Worm (Caenorhabditis elegans) whole organism, mixed stage, embryonic: ENCODE data around the gene C13A2.9.
A peak's percentile ranks its signal among the peaks of the same experiment; 100 is the strongest.

Experiments used
- M03D4.4 ChIP-seq: sonication (generic microtip); optimal IDR thresholded peaks from 2 replicates; lab custom pipeline; 2017; ENCODE audit warnings: mild to moderate bottlenecking, missing genetic modification characterization, missing compliant biosample characterization
- bed-3 ChIP-seq: fragments of 200-800 bp; sonication (Bioruptor generic); optimal IDR thresholded peaks from 3 replicates; lab custom pipeline; 2018; ENCODE audit warnings: mild to moderate bottlenecking, missing genetic modification characterization, moderate library complexity, missing compliant biosample characterization
- blmp-1 ChIP-seq: fragments of 150-350 bp; optimal IDR thresholded peaks from 2 replicates; lab custom pipeline; 2014; ENCODE audit warnings: missing biosample characterization, missing genetic modification characterization
- ceh-39 ChIP-seq: fragments of 150-350 bp; optimal IDR thresholded peaks from 2 replicates; lab custom pipeline; 2014; ENCODE audit warnings: missing biosample characterization, missing genetic modification characterization
- ceh-43 ChIP-seq: fragments of 200-800 bp; sonication (Bioruptor generic); optimal IDR thresholded peaks from 2 replicates; lab custom pipeline; 2018; ENCODE audit warnings: mild to moderate bottlenecking, missing genetic modification characterization, moderate library complexity, missing compliant biosample characterization
- ceh-83 ChIP-seq: fragments of 200-800 bp; sonication (Bioruptor generic); optimal IDR thresholded peaks from 2 replicates; lab custom pipeline; 2018; ENCODE audit warnings: mild to moderate bottlenecking, missing genetic modification characterization, missing compliant biosample characterization
- ces-1 ChIP-seq: fragments of 150-350 bp; optimal IDR thresholded peaks from 2 replicates; lab custom pipeline; 2014; ENCODE audit warnings: missing biosample characterization, missing genetic modification reagents, missing genetic modification characterization
- cnd-1 ChIP-seq: fragments of 200-800 bp; sonication (Bioruptor generic); optimal IDR thresholded peaks from 2 replicates; lab custom pipeline; 2018; ENCODE audit warnings: mild to moderate bottlenecking, missing genetic modification characterization, missing compliant biosample characterization
- drap-1 ChIP-seq: fragments of 200-800 bp; sonication (Bioruptor generic); optimal IDR thresholded peaks from 3 replicates; lab custom pipeline; 2018; ENCODE audit warnings: mild to moderate bottlenecking, missing genetic modification characterization, missing compliant biosample characterization
- elt-1 ChIP-seq: sonication (generic microtip); optimal IDR thresholded peaks from 2 replicates; lab custom pipeline; 2017; ENCODE audit warnings: missing genetic modification characterization, mild to moderate bottlenecking, missing compliant biosample characterization, antibody characterized with exemption, moderate library complexity, borderline replicate concordance; ENCODE audit not compliant: insufficient read depth
- elt-3 ChIP-seq: fragments of 150-350 bp; optimal IDR thresholded peaks from 2 replicates; lab custom pipeline; 2014; ENCODE audit warnings: missing biosample characterization, missing genetic modification characterization
- flh-1 ChIP-seq: fragments of 200-800 bp; sonication (Bioruptor generic); optimal IDR thresholded peaks from 2 replicates; lab custom pipeline; 2018; ENCODE audit warnings: mild to moderate bottlenecking, missing genetic modification characterization, moderate library complexity, missing compliant biosample characterization
- ham-2 ChIP-seq: fragments of 200-800 bp; sonication (Bioruptor generic); optimal IDR thresholded peaks from 2 replicates; lab custom pipeline; 2018; ENCODE audit warnings: mild to moderate bottlenecking, missing genetic modification characterization, missing compliant biosample characterization
- hlh-1 ChIP-seq: fragments of 150-350 bp; optimal IDR thresholded peaks from 2 replicates; lab custom pipeline; 2014; ENCODE audit warnings: missing biosample characterization, missing genetic modification reagents, missing genetic modification characterization
- lin-13 ChIP-seq: fragments of 150-350 bp; optimal IDR thresholded peaks from 2 replicates; lab custom pipeline; 2014; ENCODE audit warnings: missing biosample characterization, missing genetic modification characterization
- lin-32 ChIP-seq: fragments of 200-800 bp; sonication (Bioruptor generic); optimal IDR thresholded peaks from 2 replicates; lab custom pipeline; 2018; ENCODE audit warnings: mild to moderate bottlenecking, missing genetic modification characterization, missing compliant biosample characterization
- lsy-2 ChIP-seq: fragments of 150-350 bp; optimal IDR thresholded peaks from 2 replicates; lab custom pipeline; 2014; ENCODE audit warnings: missing biosample characterization, missing genetic modification characterization
- mab-5 ChIP-seq: fragments of 150-350 bp; optimal IDR thresholded peaks from 2 replicates; lab custom pipeline; 2014; ENCODE audit warnings: missing biosample characterization, missing genetic modification characterization
- mep-1 ChIP-seq: fragments of 150-350 bp; optimal IDR thresholded peaks from 2 replicates; lab custom pipeline; 2017; ENCODE audit warnings: missing biosample characterization, missing genetic modification reagents, missing genetic modification characterization, inconsistent platforms
- mls-2 ChIP-seq: sonication (generic microtip); optimal IDR thresholded peaks from 2 replicates; lab custom pipeline; 2016; ENCODE audit warnings: mild to moderate bottlenecking, missing genetic modification characterization, moderate library complexity, missing compliant biosample characterization
- nhr-12 ChIP-seq: fragments of 150-350 bp; optimal IDR thresholded peaks from 2 replicates; lab custom pipeline; 2014; ENCODE audit warnings: missing biosample characterization, missing genetic modification characterization
- nhr-2 ChIP-seq: fragments of 150-350 bp; optimal IDR thresholded peaks from 2 replicates; lab custom pipeline; 2014; ENCODE audit warnings: missing biosample characterization, missing genetic modification characterization
- nhr-237 ChIP-seq: fragments of 150-350 bp; optimal IDR thresholded peaks from 2 replicates; lab custom pipeline; 2014; ENCODE audit warnings: missing biosample characterization, missing genetic modification characterization
- nhr-28 ChIP-seq: fragments of 150-350 bp; optimal IDR thresholded peaks from 2 replicates; lab custom pipeline; 2014; ENCODE audit warnings: missing biosample characterization, missing genetic modification characterization
- nhr-76 ChIP-seq: sonication (generic microtip); optimal IDR thresholded peaks from 2 replicates; lab custom pipeline; 2017; ENCODE audit warnings: missing biosample characterization, missing genetic modification characterization
- pha-4 ChIP-seq: fragments of 150-350 bp; optimal IDR thresholded peaks from 2 replicates; lab custom pipeline; 2018; ENCODE audit warnings: missing biosample characterization, missing genetic modification reagents, missing genetic modification characterization
- sem-2 ChIP-seq: fragments of 200-800 bp; sonication (Bioruptor generic); optimal IDR thresholded peaks from 2 replicates; lab custom pipeline; 2018; ENCODE audit warnings: mild to moderate bottlenecking, missing genetic modification characterization, missing compliant biosample characterization
- snpc-4 ChIP-seq: fragments of 150-350 bp; optimal IDR thresholded peaks from 2 replicates; lab custom pipeline; 2014; ENCODE audit warnings: missing biosample characterization, missing genetic modification characterization
- sptf-1 ChIP-seq: sonication (generic microtip); optimal IDR thresholded peaks from 2 replicates; lab custom pipeline; 2017; ENCODE audit warnings: mild to moderate bottlenecking, missing genetic modification characterization, moderate library complexity, missing compliant biosample characterization
- tbx-8 ChIP-seq: fragments of 200-800 bp; sonication (Bioruptor generic); optimal IDR thresholded peaks from 2 replicates; lab custom pipeline; 2018; ENCODE audit warnings: mild to moderate bottlenecking, missing genetic modification characterization, moderate library complexity, missing compliant biosample characterization
- unc-120 ChIP-seq: sonication (generic microtip); optimal IDR thresholded peaks from 2 replicates; lab custom pipeline; 2017; ENCODE audit warnings: missing genetic modification characterization, missing compliant biosample characterization; ENCODE audit not compliant: poor library complexity, severe bottlenecking
- unc-39 ChIP-seq: fragments of 150-350 bp; optimal IDR thresholded peaks from 2 replicates; lab custom pipeline; 2014; ENCODE audit warnings: missing biosample characterization, missing genetic modification characterization
- unc-62 ChIP-seq: fragments of 150-350 bp; optimal IDR thresholded peaks from 2 replicates; lab custom pipeline; 2014; ENCODE audit warnings: missing biosample characterization, missing genetic modification reagents, missing genetic modification characterization
- zip-8 ChIP-seq: fragments of 150-350 bp; optimal IDR thresholded peaks from 2 replicates; lab custom pipeline; 2014; ENCODE audit warnings: missing biosample characterization, missing genetic modification characterization
- ztf-11 ChIP-seq: fragments of 150-350 bp; optimal IDR thresholded peaks from 2 replicates; lab custom pipeline; 2014; ENCODE audit warnings: missing biosample characterization, missing genetic modification characterization

C13A2.9 gene

DNA sequence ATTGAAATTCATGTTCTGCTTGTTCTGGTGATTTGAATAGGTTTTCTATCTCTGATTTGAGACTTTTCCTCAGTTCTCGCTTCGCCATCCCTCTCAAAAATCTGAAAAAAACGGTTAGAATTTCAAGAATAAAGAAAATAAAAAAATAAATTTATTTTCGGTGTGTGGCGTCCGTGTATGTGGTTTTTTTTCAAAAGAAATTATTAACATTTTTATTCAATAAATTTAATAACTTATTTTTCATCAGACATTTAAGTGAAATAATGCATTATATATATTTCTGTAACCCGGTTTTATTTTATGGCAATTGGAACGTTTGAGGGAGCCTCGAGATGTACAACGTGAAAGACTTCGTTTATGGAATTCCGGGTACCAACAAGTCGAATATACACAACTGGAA is 29.2 kb downstream of the C13A2.9 start, which contains the start of gene C05C8.5:
Gene C05C8.5, minus strand, starts transcription at position 101 of the 400 bp plus-strand sequence.
- TF ChIP-seq nhr-76 (tag; lab: Kevin White, UChicago): no peak
- TF ChIP-seq lin-13 (tag; lab: Kevin White, UChicago): no peak
- TF ChIP-seq unc-39 (tag; lab: Kevin White, UChicago): no peak
- TF ChIP-seq ham-2 (GFP tag; lab: Kevin White, UChicago): no peak
- no peak for TF ChIP-seq zip-8
- no peak for TF ChIP-seq unc-120
- no peak for TF ChIP-seq tbx-8 (GFP tag; lab: Kevin White, UChicago)
- TF ChIP-seq flh-1: no peak
- TF ChIP-seq M03D4.4 (tag; lab: Kevin White, UChicago): no peak
- TF ChIP-seq nhr-28 (tag; lab: Kevin White, UChicago): no peak
- TF ChIP-seq blmp-1 (tag; lab: Kevin White, UChicago): no peak
- TF ChIP-seq bed-3 (GFP tag; lab: Kevin White, UChicago): no peak
- no peak for TF ChIP-seq cnd-1 (tag; lab: Kevin White, UChicago)
- no peak for TF ChIP-seq nhr-2 (tag; lab: Kevin White, UChicago)
- TF ChIP-seq mep-1 (tag; lab: Kevin White, UChicago): no peak
- no peak for TF ChIP-seq lsy-2 (tag; lab: Kevin White, UChicago)
- TF ChIP-seq sem-2 (GFP tag; lab: Kevin White, UChicago): no peak
- no peak for TF ChIP-seq ceh-39 (tag; lab: Kevin White, UChicago)
- no peak for TF ChIP-seq pha-4 (tag; lab: Kevin White, UChicago)
- no peak for TF ChIP-seq ceh-43 (GFP tag; lab: Kevin White, UChicago)

DNA sequence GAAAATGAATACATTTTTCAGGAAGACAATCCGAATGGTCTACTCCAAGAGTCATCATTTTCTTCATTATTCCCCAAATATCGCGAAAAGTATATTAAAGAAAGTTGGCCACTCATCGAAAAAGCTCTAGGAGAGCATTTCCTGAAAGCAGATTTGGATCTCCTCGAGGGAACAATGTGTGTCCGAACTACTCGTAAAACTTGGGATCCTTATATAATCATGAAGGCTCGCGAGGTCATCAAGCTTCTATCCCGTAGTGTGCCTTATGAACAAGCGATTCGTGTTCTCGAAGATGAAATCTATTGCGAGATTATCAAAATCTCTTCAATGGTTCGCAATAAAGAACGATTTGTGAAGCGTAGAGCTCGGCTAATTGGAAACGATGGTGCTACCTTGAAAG is 32.4 kb downstream of the C13A2.9 start:
- TF ChIP-seq unc-120: no peak
- no peak for TF ChIP-seq elt-3 (tag; lab: Kevin White, UChicago)
- no peak for TF ChIP-seq cnd-1 (tag; lab: Kevin White, UChicago)
- TF ChIP-seq unc-62: no peak
- TF ChIP-seq bed-3 (GFP tag; lab: Kevin White, UChicago): no peak
- TF ChIP-seq mls-2 (tag; lab: Kevin White, UChicago): no peak
- TF ChIP-seq mep-1 (tag; lab: Kevin White, UChicago): no peak
- no peak for TF ChIP-seq nhr-28 (tag; lab: Kevin White, UChicago)
- no peak for TF ChIP-seq unc-39 (tag; lab: Kevin White, UChicago)
- TF ChIP-seq, all 35 proteins: peak for 0

DNA sequence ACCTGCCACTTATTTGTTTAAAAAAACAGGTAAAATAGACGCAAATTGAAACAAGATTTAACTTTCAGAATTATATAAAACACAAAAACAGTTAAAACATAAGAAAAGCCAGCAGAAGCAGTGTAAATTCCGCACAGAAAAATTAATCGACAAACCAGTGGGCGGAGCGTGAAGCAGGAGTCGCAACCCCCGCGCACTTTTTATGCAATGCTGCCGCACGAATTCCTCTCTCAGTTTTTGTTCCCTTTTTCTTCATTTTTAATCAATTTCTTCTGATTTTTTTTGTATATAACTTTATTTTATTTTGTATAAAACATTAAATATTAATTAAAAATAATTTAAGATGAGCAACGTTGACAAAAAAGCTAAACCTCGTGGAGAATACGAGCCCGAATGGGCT is 33.1 kb downstream of the C13A2.9 start, which contains the start of the genes gei-6 and krr-1:
Gene gei-6, minus strand, starts transcription at position 2 of the 400 bp plus-strand sequence.
Gene krr-1, plus strand, starts transcription at position 344 of the 400 bp plus-strand sequence.
- TF ChIP-seq nhr-237 (tag; lab: Kevin White, UChicago) (peak; percentile 39), lin-13 (tag; lab: Kevin White, UChicago) (peak; percentile 74), elt-3 (tag; lab: Kevin White, UChicago) (peak; percentile 1), sem-2 (GFP tag; lab: Kevin White, UChicago) (peak; percentile 71), sptf-1 (tag; lab: Kevin White, UChicago) (peak; percentile 94), flh-1 (peak; percentile 55), lin-32 (GFP tag; lab: Kevin White, UChicago) (peak; percentile 74), lsy-2 (tag; lab: Kevin White, UChicago) (peak; percentile 65), pha-4 (tag; lab: Kevin White, UChicago) (peak; percentile 4), bed-3 (GFP tag; lab: Kevin White, UChicago) (peak; percentile 73), mab-5 (tag; lab: Kevin White, UChicago) (peak; percentile 31), unc-120 (peak; percentile 70), snpc-4 (tag; lab: Kevin White, UChicago) (no peak), nhr-12 (tag; lab: Kevin White, UChicago) (peak; percentile 46), cnd-1 (tag; lab: Kevin White, UChicago) (peak; percentile 80), ceh-43 (GFP tag; lab: Kevin White, UChicago) (peak; percentile 89), unc-39 (tag; lab: Kevin White, UChicago) (no peak), ces-1 (GFP tag; lab: Kevin White, UChicago) (peak; percentile 19), nhr-28 (tag; lab: Kevin White, UChicago) (no peak), ceh-83 (GFP tag; lab: Kevin White, UChicago) (peak; percentile 70), mls-2 (tag; lab: Kevin White, UChicago) (peak; percentile 87), drap-1 (GFP tag; lab: Kevin White, UChicago) (peak; percentile 80), ztf-11 (tag; lab: Kevin White, UChicago) (peak; percentile 89), ceh-39 (tag; lab: Kevin White, UChicago) (no peak), nhr-76 (tag; lab: Kevin White, UChicago) (peak; percentile 44), blmp-1 (tag; lab: Kevin White, UChicago) (peak; percentile 81), nhr-2 (tag; lab: Kevin White, UChicago) (no peak), mep-1 (tag; lab: Kevin White, UChicago) (peak; percentile 82), unc-62 (peak; percentile 7), hlh-1 (tag; lab: Kevin White, UChicago) (peak; percentile 86), M03D4.4 (tag; lab: Kevin White, UChicago) (peak; percentile 91), elt-1 (tag; lab: Kevin White, UChicago) (peak; percentile 60), tbx-8 (GFP tag; lab: Kevin White, UChicago) (peak; percentile 76), ham-2 (GFP tag; lab: Kevin White, UChicago) (peak; percentile 79), zip-8 (no peak)
